Worm (Caenorhabditis elegans) whole organism, mixed stage, embryonic: ENCODE results near the gene K09F6.3.
"Not testable (repeated sequence)": the region's sequence is repeated elsewhere in the genome, so short reads cannot be mapped to it uniquely, and the experiment has no call there.

ENCODE experiments used
- M03D4.4 ChIP-seq: sonication (generic microtip); optimal IDR thresholded peaks from 2 replicates; lab custom pipeline; 2017; ENCODE audit warnings: mild to moderate bottlenecking, missing genetic modification characterization, missing compliant biosample characterization
- bed-3 ChIP-seq: fragments of 200-800 bp; sonication (Bioruptor generic); optimal IDR thresholded peaks from 3 replicates; lab custom pipeline; 2018; ENCODE audit warnings: mild to moderate bottlenecking, missing genetic modification characterization, moderate library complexity, missing compliant biosample characterization
- blmp-1 ChIP-seq: fragments of 150-350 bp; optimal IDR thresholded peaks from 2 replicates; lab custom pipeline; 2014; ENCODE audit warnings: missing biosample characterization, missing genetic modification characterization
- ceh-43 ChIP-seq: fragments of 200-800 bp; sonication (Bioruptor generic); optimal IDR thresholded peaks from 2 replicates; lab custom pipeline; 2018; ENCODE audit warnings: mild to moderate bottlenecking, missing genetic modification characterization, moderate library complexity, missing compliant biosample characterization
- ceh-83 ChIP-seq: fragments of 200-800 bp; sonication (Bioruptor generic); optimal IDR thresholded peaks from 2 replicates; lab custom pipeline; 2018; ENCODE audit warnings: mild to moderate bottlenecking, missing genetic modification characterization, missing compliant biosample characterization
- ces-1 ChIP-seq: fragments of 150-350 bp; optimal IDR thresholded peaks from 2 replicates; lab custom pipeline; 2014; ENCODE audit warnings: missing biosample characterization, missing genetic modification reagents, missing genetic modification characterization
- drap-1 ChIP-seq: fragments of 200-800 bp; sonication (Bioruptor generic); optimal IDR thresholded peaks from 3 replicates; lab custom pipeline; 2018; ENCODE audit warnings: mild to moderate bottlenecking, missing genetic modification characterization, missing compliant biosample characterization
- elt-1 ChIP-seq: sonication (generic microtip); optimal IDR thresholded peaks from 2 replicates; lab custom pipeline; 2017; ENCODE audit warnings: missing genetic modification characterization, mild to moderate bottlenecking, missing compliant biosample characterization, antibody characterized with exemption, moderate library complexity, borderline replicate concordance; ENCODE audit not compliant: insufficient read depth
- elt-3 ChIP-seq: fragments of 150-350 bp; optimal IDR thresholded peaks from 2 replicates; lab custom pipeline; 2014; ENCODE audit warnings: missing biosample characterization, missing genetic modification characterization
- ham-2 ChIP-seq: fragments of 200-800 bp; sonication (Bioruptor generic); optimal IDR thresholded peaks from 2 replicates; lab custom pipeline; 2018; ENCODE audit warnings: mild to moderate bottlenecking, missing genetic modification characterization, missing compliant biosample characterization
- hlh-1 ChIP-seq: fragments of 150-350 bp; optimal IDR thresholded peaks from 2 replicates; lab custom pipeline; 2014; ENCODE audit warnings: missing biosample characterization, missing genetic modification reagents, missing genetic modification characterization
- lin-13 ChIP-seq: fragments of 150-350 bp; optimal IDR thresholded peaks from 2 replicates; lab custom pipeline; 2014; ENCODE audit warnings: missing biosample characterization, missing genetic modification characterization
- lin-32 ChIP-seq: fragments of 200-800 bp; sonication (Bioruptor generic); optimal IDR thresholded peaks from 2 replicates; lab custom pipeline; 2018; ENCODE audit warnings: mild to moderate bottlenecking, missing genetic modification characterization, missing compliant biosample characterization
- lsy-2 ChIP-seq: fragments of 150-350 bp; optimal IDR thresholded peaks from 2 replicates; lab custom pipeline; 2014; ENCODE audit warnings: missing biosample characterization, missing genetic modification characterization
- mab-5 ChIP-seq: fragments of 150-350 bp; optimal IDR thresholded peaks from 2 replicates; lab custom pipeline; 2014; ENCODE audit warnings: missing biosample characterization, missing genetic modification characterization
- mep-1 ChIP-seq: fragments of 150-350 bp; optimal IDR thresholded peaks from 2 replicates; lab custom pipeline; 2017; ENCODE audit warnings: missing biosample characterization, missing genetic modification reagents, missing genetic modification characterization, inconsistent platforms
- mls-2 ChIP-seq: sonication (generic microtip); optimal IDR thresholded peaks from 2 replicates; lab custom pipeline; 2016; ENCODE audit warnings: mild to moderate bottlenecking, missing genetic modification characterization, moderate library complexity, missing compliant biosample characterization
- nhr-2 ChIP-seq: fragments of 150-350 bp; optimal IDR thresholded peaks from 2 replicates; lab custom pipeline; 2014; ENCODE audit warnings: missing biosample characterization, missing genetic modification characterization
- nhr-237 ChIP-seq: fragments of 150-350 bp; optimal IDR thresholded peaks from 2 replicates; lab custom pipeline; 2014; ENCODE audit warnings: missing biosample characterization, missing genetic modification characterization
- nhr-28 ChIP-seq: fragments of 150-350 bp; optimal IDR thresholded peaks from 2 replicates; lab custom pipeline; 2014; ENCODE audit warnings: missing biosample characterization, missing genetic modification characterization
- nhr-76 ChIP-seq: sonication (generic microtip); optimal IDR thresholded peaks from 2 replicates; lab custom pipeline; 2017; ENCODE audit warnings: missing biosample characterization, missing genetic modification characterization
- pha-4 ChIP-seq: fragments of 150-350 bp; optimal IDR thresholded peaks from 2 replicates; lab custom pipeline; 2018; ENCODE audit warnings: missing biosample characterization, missing genetic modification reagents, missing genetic modification characterization
- sem-2 ChIP-seq: fragments of 200-800 bp; sonication (Bioruptor generic); optimal IDR thresholded peaks from 2 replicates; lab custom pipeline; 2018; ENCODE audit warnings: mild to moderate bottlenecking, missing genetic modification characterization, missing compliant biosample characterization
- snpc-4 ChIP-seq: fragments of 150-350 bp; optimal IDR thresholded peaks from 2 replicates; lab custom pipeline; 2014; ENCODE audit warnings: missing biosample characterization, missing genetic modification characterization
- tbx-8 ChIP-seq: fragments of 200-800 bp; sonication (Bioruptor generic); optimal IDR thresholded peaks from 2 replicates; lab custom pipeline; 2018; ENCODE audit warnings: mild to moderate bottlenecking, missing genetic modification characterization, moderate library complexity, missing compliant biosample characterization
- unc-120 ChIP-seq: sonication (generic microtip); optimal IDR thresholded peaks from 2 replicates; lab custom pipeline; 2017; ENCODE audit warnings: missing genetic modification characterization, missing compliant biosample characterization; ENCODE audit not compliant: poor library complexity, severe bottlenecking
- unc-39 ChIP-seq: fragments of 150-350 bp; optimal IDR thresholded peaks from 2 replicates; lab custom pipeline; 2014; ENCODE audit warnings: missing biosample characterization, missing genetic modification characterization
- unc-62 ChIP-seq: fragments of 150-350 bp; optimal IDR thresholded peaks from 2 replicates; lab custom pipeline; 2014; ENCODE audit warnings: missing biosample characterization, missing genetic modification reagents, missing genetic modification characterization
- zip-8 ChIP-seq: fragments of 150-350 bp; optimal IDR thresholded peaks from 2 replicates; lab custom pipeline; 2014; ENCODE audit warnings: missing biosample characterization, missing genetic modification characterization
- ztf-11 ChIP-seq: fragments of 150-350 bp; optimal IDR thresholded peaks from 2 replicates; lab custom pipeline; 2014; ENCODE audit warnings: missing biosample characterization, missing genetic modification characterization

K09F6.3 gene

ce11 chrII:2282599-2282998 lies 27.6 kb downstream of the K09F6.3 start, which contains the start of gene K09F6.9:
Gene K09F6.9 (minus strand): TSS chrII:2282699.
- TF ChIP-seq ceh-43; blmp-1 (tag; lab: Kevin White, UChicago); unc-120: not testable (repeated sequence)

DNA sequence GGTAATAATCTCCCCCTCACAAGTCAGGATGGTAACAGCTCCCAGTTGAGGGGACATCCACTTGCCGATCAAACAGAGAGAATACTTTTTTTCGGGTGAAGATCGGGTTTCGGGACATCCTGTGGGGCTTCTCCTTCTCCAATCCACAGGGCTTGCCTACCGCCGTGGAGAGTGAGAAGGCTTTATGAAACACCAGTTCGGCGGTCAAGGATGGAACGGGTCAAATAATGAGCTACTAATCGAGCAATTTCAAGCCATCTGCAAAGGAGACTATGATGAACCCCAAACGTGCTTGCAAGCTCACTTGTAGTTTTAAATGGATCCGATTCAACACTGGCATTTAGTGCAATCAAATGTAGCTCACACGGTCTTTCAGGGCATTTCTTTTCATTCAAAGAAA lies 29.7 kb downstream of the K09F6.3 start:
- TF ChIP-seq mab-5 (tag; lab: Kevin White, UChicago) (no peak), lin-13 (no peak), bed-3 (no peak), ham-2 (no peak), nhr-28 (tag; lab: Kevin White, UChicago) (no peak), ceh-83 (GFP tag; lab: Kevin White, UChicago) (no peak), zip-8 (no peak), lin-32 (no peak), nhr-76 (tag; lab: Kevin White, UChicago) (no peak), unc-39 (tag; lab: Kevin White, UChicago) (no peak), M03D4.4 (tag; lab: Kevin White, UChicago) (no peak), elt-1 (tag; lab: Kevin White, UChicago) (no peak), unc-62 (GFP tag; lab: Kevin White, UChicago) (no peak), hlh-1 (tag; lab: Kevin White, UChicago) (no peak), ztf-11 (tag; lab: Kevin White, UChicago) (no peak), ces-1 (GFP tag; lab: Kevin White, UChicago) (no peak), elt-3 (tag; lab: Kevin White, UChicago) (no peak), unc-120 (no peak), blmp-1 (tag; lab: Kevin White, UChicago) (no peak), tbx-8 (GFP tag; lab: Kevin White, UChicago) (no peak)

DNA sequence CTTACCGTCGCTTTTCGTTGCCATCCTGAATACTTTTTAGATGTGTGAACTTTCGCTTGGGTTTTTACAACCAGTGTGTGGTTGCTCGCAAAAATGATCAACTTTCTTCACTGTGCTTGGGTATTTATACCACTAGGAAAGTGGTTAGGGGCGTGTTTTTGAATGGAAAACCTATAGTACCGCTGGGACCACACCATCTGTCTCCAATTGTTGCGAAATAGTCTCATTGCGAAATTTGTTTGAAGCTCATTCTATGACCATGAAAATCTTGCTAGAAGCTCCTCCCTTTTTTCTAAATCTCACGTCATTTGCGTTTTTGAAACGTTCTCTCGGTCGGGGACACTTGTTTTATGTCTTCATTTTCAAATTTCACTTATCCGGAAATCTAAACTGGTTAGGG lies 33.8 kb downstream of the K09F6.3 start, which contains the start of the genes K09F6.10 and K09F6.13:
K09F6.10 (minus strand) TSS at position 86 of the 400 bp plus-strand sequence.
K09F6.13 (plus strand) TSS at position 317 of the 400 bp plus-strand sequence.
- TF ChIP-seq elt-3 (tag; lab: Kevin White, UChicago) (no peak), mls-2 (tag; lab: Kevin White, UChicago) (no peak), sem-2 (GFP tag; lab: Kevin White, UChicago) (no peak), tbx-8 (GFP tag; lab: Kevin White, UChicago) (no peak), drap-1 (GFP tag; lab: Kevin White, UChicago) (no peak), mab-5 (tag; lab: Kevin White, UChicago) (no peak), nhr-2 (tag; lab: Kevin White, UChicago) (no peak), nhr-237 (no peak), pha-4 (tag; lab: Kevin White, UChicago) (no peak)

DNA sequence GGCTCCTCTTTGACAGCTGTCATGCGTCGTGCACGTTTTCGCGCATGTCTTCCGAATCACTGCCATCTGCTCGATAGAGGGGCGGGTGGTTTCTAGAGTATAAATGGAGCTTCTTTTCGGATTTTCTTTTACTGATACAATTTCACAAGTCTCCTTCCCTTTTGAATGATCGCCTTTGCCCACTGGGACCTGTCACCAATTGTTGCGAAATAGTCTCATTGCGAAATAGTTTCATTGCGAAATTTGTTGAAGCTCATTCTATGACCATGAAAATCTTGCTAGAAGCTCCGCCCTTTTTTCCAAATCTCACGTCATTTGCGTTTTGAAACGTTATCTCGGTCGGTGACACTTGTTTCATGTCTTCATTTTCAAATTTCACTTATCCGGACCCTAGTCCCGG lies 34.5 kb downstream of the K09F6.3 start:
- TF ChIP-seq lin-32 (peak; percentile 19), pha-4 (tag; lab: Kevin White, UChicago) (no peak), mls-2 (tag; lab: Kevin White, UChicago) (no peak)
- TF ChIP-seq, all 35 proteins: peak for 1

DNA sequence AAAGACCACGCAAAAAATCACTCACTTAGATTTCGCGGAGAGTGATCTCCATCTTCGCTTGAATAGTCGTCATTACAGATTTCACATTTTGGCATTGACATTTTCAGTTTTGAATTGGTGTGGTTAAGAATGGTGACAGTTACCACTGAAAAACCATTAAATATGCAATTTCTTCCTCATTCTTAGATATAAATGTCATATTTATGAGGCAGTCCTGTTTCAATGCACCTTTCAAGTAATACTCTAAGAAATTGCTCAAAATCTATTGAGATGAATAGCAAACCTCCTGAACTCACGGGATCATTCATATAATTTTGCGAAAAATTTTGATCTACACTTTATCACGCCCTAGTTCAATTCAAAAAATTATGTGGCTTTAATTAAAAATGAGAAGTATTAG lies 37.1 kb downstream of the K09F6.3 start, which contains the start of gene K09F6.7:
K09F6.7 (minus strand) TSS at position 101 of the 400 bp plus-strand sequence.
- no peak for TF ChIP-seq tbx-8 (GFP tag; lab: Kevin White, UChicago)
- no peak for TF ChIP-seq zip-8
- TF ChIP-seq nhr-76 (tag; lab: Kevin White, UChicago), result no peak
- no peak for TF ChIP-seq ceh-43
- no peak for TF ChIP-seq mep-1
- no peak for TF ChIP-seq snpc-4 (tag; lab: Kevin White, UChicago)

DNA sequence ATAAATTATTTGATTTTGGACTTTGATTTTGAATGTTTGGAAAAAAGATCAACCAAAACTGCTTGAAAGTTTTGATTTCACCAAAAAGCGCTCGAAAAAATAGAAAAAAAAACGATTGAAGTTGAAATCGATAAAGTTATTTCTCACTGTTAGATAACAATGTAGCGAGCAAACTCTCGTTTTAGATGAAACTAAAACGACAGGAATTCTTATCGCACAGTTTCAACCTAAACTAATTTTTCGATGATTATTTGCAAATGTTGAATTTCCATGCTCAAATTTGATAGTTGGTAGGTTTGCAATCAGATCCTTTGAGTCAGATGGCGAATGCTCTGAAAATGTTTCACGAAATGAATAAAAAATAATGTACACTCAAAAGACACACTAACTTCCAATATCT lies 37.6 kb downstream of the K09F6.3 start:
- TF ChIP-seq nhr-28 (tag; lab: Kevin White, UChicago), result no peak
- TF ChIP-seq lsy-2 (tag; lab: Kevin White, UChicago), result no peak
- no peak for TF ChIP-seq elt-3 (tag; lab: Kevin White, UChicago)
- no peak for TF ChIP-seq drap-1 (GFP tag; lab: Kevin White, UChicago)
- no peak for TF ChIP-seq ham-2
- no peak for TF ChIP-seq unc-39 (tag; lab: Kevin White, UChicago)
- TF ChIP-seq lin-32, result no peak
- no peak for TF ChIP-seq snpc-4 (tag; lab: Kevin White, UChicago)
- no peak for TF ChIP-seq unc-120
- no peak for TF ChIP-seq elt-1 (tag; lab: Kevin White, UChicago)
- no peak for TF ChIP-seq nhr-2 (tag; lab: Kevin White, UChicago)
- TF ChIP-seq, all 35 proteins: peak for 0
